Worm (Caenorhabditis elegans): ENCODE results near the gene F13A7.7.
"Not testable (repeated sequence)": the region's sequence is repeated elsewhere in the genome, so short reads cannot be mapped to it uniquely, and the experiment has no call there.

The F13A7.7 gene

ce11 chrV:16383729-16384128 lies at the start of gene F13A7.7:
Gene F13A7.7, minus strand, starts transcription at chrV:16383829.
- not testable (repeated sequence) for TF ChIP-seq unc-62 (GFP tag; optimal IDR thresholded peaks at IDR 0.05)

DNA sequence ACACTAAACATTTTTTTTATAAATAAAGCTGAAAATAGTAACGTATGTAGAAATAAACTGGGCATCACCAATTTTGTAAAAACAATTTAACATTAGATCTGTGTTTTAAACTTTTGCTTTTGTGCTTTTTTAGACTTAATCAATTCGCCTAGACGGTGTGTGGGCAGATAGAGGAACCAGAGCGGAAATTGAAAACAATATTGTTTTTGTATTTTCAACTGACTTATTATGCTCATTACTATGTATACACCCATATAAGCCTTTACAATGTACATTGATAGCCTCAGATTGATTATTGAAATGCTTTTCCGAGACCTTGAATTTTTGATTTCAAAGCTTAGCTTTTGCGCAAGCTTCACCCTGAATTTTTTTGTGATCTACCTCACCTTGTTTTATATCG lies 46.3 kb upstream of the F13A7.7 start, which contains the start of gene str-73:
Gene str-73, plus strand, starts transcription at position 301 of the 400 bp plus-strand sequence.
- TF ChIP-seq unc-62 (GFP tag; optimal IDR thresholded peaks at IDR 0.05) = no peak

DNA sequence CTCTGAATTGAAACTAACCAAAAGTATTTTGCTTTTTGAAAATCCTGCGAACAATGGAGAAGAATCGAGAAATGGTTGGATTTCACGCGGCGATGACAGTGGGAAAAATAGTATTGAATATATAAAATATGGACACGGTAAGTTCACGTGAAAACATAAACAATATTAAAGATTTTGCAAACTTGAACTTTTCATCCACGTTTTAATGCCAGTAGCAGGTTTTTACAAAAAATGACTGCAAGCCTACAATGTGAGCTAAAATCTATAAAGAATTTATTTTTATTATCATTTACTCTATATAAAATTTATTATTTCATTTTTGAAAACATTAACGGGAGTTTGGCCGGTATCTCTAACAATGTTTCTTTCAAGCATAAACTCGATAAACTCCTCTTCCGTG lies 45.9 kb upstream of the F13A7.7 start, which contains the start of gene F26D2.10:
Gene F26D2.10, minus strand, starts transcription at position 101 of the 400 bp plus-strand sequence.
- no peak for TF ChIP-seq unc-62 (GFP tag; optimal IDR thresholded peaks at IDR 0.05)

ce11 chrV:16424428-16424827 lies 40.8 kb upstream of the F13A7.7 start, which contains the start of gene srw-29:
Gene srw-29, minus strand, starts transcription at chrV:16424528.
- TF ChIP-seq unc-62 (GFP tag; optimal IDR thresholded peaks at IDR 0.05) = no peak

DNA sequence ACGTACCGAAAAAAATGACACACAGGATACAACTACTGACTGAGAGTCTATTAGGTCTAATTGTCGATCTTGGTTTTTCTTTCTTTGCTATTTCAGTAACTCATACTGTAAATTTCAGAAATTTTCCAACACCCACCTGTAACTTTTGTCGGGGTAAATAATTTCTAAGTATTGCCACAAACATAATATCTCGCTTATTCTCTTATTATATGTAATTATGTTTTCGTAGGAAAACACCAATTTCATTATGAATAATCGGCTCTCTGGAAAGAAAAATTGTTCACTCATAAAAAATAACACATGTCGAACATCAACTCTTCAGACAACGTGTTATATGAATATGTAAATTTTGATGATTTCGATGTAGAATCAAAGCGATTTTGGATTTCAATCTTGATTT lies 37.1 kb upstream of the F13A7.7 start, which contains the start of gene srw-48:
Gene srw-48, plus strand, starts transcription at position 301 of the 400 bp plus-strand sequence.
- no peak for TF ChIP-seq unc-62 (GFP tag; optimal IDR thresholded peaks at IDR 0.05)

ce11 chrV:16419769-16420168 lies 36.1 kb upstream of the F13A7.7 start, which contains the start of gene F26D2.16:
Gene F26D2.16, minus strand, starts transcription at chrV:16419869.
- no peak for TF ChIP-seq unc-62 (GFP tag; optimal IDR thresholded peaks at IDR 0.05)

DNA sequence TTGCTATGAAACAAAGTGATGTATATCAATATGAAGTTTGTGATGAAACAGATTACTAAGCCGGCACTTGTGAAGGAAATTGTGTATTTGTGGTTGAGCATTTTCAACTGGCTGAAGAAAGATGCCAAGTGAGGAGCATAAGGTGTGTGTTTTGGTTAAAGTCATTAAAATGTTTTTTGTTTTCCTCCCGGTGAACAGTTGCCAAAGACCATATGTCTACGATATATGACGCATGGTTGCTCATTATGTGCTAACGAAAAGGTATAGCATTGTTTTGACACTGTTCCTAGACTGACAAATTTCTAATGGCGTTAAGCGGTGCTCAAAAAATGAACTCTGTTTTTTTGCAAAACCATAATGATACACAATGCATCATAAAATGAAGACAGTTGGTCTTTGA lies 33.4 kb upstream of the F13A7.7 start, which contains the start of gene str-55:
Gene str-55, minus strand, starts transcription at position 101 of the 400 bp plus-strand sequence.
- no peak for TF ChIP-seq unc-62 (GFP tag; optimal IDR thresholded peaks at IDR 0.05)

DNA sequence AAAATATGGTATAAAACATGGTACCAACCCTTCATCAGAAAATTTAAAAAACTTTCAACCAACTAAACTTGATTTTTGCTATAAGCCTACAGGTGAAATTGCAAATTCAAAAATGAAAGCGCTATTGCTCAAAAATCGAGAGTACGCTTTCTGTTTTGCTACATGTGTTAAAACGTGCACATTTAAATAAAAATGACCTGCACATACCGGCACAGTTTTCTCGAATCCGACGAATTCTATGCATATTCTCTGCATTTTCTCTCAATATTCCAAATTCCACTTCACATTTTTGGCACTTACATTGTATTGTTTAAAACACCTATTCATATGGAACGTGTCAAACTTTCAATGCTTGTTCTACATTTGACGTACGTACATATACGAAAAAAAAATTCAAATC lies 26.9 kb upstream of the F13A7.7 start, which contains the start of gene srh-145:
Gene srh-145, plus strand, starts transcription at position 193 of the 400 bp plus-strand sequence.
- TF ChIP-seq unc-62 (GFP tag; optimal IDR thresholded peaks at IDR 0.05) = no peak

DNA sequence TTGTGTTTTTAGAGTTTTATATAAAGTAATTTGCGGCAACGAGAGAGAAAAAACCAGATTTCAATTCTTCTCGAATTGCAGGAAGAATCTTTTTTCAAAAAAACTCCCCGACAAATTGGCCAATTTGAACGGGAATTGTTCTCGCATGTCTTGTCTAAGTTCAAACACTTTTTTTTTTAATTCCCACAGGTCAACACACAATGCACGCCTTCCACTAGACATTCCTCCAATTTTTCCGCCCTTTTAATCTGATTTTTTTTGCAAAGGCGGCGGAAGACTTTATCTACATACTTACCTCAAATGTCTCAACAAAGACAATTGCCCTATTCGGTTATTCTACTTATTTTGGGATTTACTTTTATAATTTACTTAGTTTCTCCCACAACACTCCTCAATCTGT lies 24.0 kb upstream of the F13A7.7 start, which contains the start of gene F26D2.3:
Gene F26D2.3, plus strand, starts transcription at position 301 of the 400 bp plus-strand sequence.
- TF ChIP-seq unc-62 (GFP tag; optimal IDR thresholded peaks at IDR 0.05) = no peak

DNA sequence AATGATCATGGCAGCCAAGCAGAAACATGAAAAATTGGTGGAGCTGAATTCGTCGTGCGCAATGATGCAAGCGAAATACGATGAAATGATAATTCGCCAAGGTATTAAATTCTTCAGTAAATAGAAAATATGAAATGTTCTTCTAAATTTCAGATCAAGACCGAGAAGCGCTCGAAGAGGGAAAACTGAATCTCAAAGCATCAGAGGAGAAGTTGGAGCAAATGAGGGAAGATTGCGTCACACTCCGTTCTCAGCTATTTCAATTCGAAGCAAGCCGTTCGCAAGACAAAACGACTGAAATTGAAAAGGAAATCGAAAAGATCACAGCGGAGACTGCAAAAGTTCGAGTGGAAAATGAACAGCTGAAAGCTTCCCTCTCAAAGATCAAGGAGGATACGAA lies 22.7 kb upstream of the F13A7.7 start:
- TF ChIP-seq unc-62 (GFP tag; optimal IDR thresholded peaks at IDR 0.05) = no peak

DNA sequence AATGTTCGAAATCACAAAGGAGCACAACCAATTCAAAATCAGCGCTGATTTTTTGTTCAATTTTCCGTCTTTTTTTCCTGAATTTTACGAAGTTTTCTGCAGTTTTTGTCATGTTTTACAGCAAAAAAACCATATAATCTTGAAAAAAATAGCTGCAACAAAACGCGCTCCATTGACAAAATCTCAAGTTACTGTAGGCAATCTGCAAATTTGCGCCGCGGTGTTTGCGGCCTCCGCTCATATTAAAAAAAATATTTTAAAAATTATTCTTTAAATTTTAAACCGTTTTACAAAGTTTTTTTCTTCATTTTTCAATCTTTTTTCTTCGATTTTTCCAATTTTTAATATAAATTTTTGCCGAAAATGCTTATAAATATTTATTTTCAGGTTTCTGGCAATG lies 21.7 kb upstream of the F13A7.7 start:
- TF ChIP-seq unc-62 (GFP tag; optimal IDR thresholded peaks at IDR 0.05) = no peak

DNA sequence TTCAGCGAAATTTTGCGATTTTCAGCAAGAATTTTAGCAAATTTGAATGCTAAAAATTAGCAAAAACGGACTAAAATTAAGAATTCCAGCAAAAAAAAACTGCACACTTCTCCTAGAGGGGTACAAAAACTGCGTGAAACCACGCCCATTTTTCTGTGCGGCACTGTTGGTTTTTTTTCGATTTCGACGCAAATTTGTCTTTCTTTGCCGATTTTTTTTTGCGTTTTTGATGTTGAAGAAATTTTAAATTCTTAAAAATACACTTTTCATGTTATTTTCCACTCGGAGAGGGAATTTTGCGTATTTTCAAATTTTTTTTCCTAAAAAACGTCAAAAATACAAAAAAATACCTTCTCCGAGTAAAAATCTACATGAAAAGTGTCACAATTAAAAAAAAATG lies 20.3 kb upstream of the F13A7.7 start, which contains the start of gene syp-1:
Gene syp-1, plus strand, starts transcription at position 301 of the 400 bp plus-strand sequence.
- no peak for TF ChIP-seq unc-62 (GFP tag; optimal IDR thresholded peaks at IDR 0.05)

ce11 chrV:16401519-16401918 lies 17.9 kb upstream of the F13A7.7 start, which contains the start of gene F13A7.14:
Gene F13A7.14, plus strand, starts transcription at chrV:16401891.
- no peak for TF ChIP-seq unc-62 (GFP tag; optimal IDR thresholded peaks at IDR 0.05)

DNA sequence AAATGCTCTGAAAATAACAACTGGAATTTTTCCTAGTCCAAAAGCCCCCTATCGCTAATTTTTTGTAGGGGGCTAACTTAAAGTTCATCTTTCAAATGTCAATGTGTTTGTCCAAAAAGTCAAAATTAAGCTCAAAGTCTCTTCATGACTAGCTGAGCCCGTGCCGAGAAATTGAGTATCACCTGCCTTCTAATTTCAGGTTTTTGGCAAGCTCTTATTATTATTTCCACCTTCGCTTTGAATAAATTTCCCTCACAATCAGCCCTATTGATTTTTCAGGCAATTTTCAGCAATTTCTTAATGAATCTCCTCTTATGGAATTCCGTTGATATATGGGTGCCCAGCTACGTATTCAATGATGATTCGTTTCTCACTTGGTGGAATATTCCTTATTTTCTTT lies 15.8 kb upstream of the F13A7.7 start, which contains the start of gene sre-36:
Gene sre-36, plus strand, starts transcription at position 301 of the 400 bp plus-strand sequence.
- TF ChIP-seq unc-62 (GFP tag; optimal IDR thresholded peaks at IDR 0.05) = no peak

- no peak for TF ChIP-seq unc-62 (GFP tag; optimal IDR thresholded peaks at IDR 0.05)
These were observed 12.1 kb upstream of the F13A7.7 start, which contains the start of gene F13A7.12 for ce11 chrV:16395739-16396138. Gene F13A7.12, plus strand, starts transcription at chrV:16396039.

DNA sequence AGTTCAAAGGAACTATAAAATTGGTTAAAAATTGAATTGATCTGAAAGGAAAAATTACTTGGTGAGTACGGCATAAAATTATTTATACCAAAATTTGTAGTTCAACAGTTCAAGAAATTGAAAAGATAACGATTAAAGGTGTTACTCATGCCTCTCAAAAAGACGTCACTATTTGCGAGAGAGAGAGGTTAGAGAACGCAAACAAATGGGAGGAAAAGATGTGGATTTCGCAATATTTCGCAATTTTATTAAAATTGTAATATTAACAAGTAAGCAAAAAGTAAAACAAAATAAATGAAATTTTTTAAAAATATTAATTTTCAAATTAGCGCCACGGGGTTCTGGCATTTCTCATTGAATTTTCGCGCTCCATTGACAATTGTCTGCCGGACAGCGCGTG lies 11.5 kb upstream of the F13A7.7 start, which contains the start of gene F13A7.11:
Gene F13A7.11, minus strand, starts transcription at position 174 of the 400 bp plus-strand sequence.
- TF ChIP-seq unc-62 (GFP tag; optimal IDR thresholded peaks at IDR 0.05) = no peak

DNA sequence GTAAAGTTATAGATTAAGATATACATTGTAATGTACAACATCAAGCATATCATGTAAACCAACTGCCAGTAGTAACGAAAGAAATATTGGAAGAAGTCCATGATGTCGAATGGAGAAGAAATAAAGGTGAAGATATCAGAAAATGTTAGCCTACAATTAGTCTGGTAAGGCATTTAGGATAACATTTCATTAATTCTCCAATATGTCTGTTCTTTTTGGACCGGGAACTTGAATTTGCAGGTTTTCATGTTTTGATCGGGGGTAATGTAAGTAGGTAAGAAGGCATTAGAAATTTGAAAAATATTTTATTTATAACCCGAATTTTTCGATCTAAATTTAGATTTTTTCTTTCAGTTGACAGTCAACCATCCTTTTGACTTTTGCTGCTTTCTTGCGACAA lies 10.1 kb upstream of the F13A7.7 start, which contains the start of gene srd-63:
Gene srd-63, minus strand, starts transcription at position 101 of the 400 bp plus-strand sequence.
- no peak for TF ChIP-seq unc-62 (GFP tag; optimal IDR thresholded peaks at IDR 0.05)

Data from whole organism, dauer.